Worm (Caenorhabditis elegans) whole organism, mixed stage, embryonic: ENCODE measurements around the gene ndx-6.
A peak's percentile ranks its signal among the peaks of the same experiment; 100 is the strongest.

ENCODE experiments used
- M03D4.4 ChIP-seq: sonication (generic microtip); optimal IDR thresholded peaks from 2 replicates; lab custom pipeline; 2017; ENCODE audit warnings: mild to moderate bottlenecking, missing genetic modification characterization, missing compliant biosample characterization
- bed-3 ChIP-seq: fragments of 200-800 bp; sonication (Bioruptor generic); optimal IDR thresholded peaks from 3 replicates; lab custom pipeline; 2018; ENCODE audit warnings: mild to moderate bottlenecking, missing genetic modification characterization, moderate library complexity, missing compliant biosample characterization
- blmp-1 ChIP-seq: fragments of 150-350 bp; optimal IDR thresholded peaks from 2 replicates; lab custom pipeline; 2014; ENCODE audit warnings: missing biosample characterization, missing genetic modification characterization
- ceh-39 ChIP-seq: fragments of 150-350 bp; optimal IDR thresholded peaks from 2 replicates; lab custom pipeline; 2014; ENCODE audit warnings: missing biosample characterization, missing genetic modification characterization
- ceh-43 ChIP-seq: fragments of 200-800 bp; sonication (Bioruptor generic); optimal IDR thresholded peaks from 2 replicates; lab custom pipeline; 2018; ENCODE audit warnings: mild to moderate bottlenecking, missing genetic modification characterization, moderate library complexity, missing compliant biosample characterization
- ceh-83 ChIP-seq: fragments of 200-800 bp; sonication (Bioruptor generic); optimal IDR thresholded peaks from 2 replicates; lab custom pipeline; 2018; ENCODE audit warnings: mild to moderate bottlenecking, missing genetic modification characterization, missing compliant biosample characterization
- ces-1 ChIP-seq: fragments of 150-350 bp; optimal IDR thresholded peaks from 2 replicates; lab custom pipeline; 2014; ENCODE audit warnings: missing biosample characterization, missing genetic modification reagents, missing genetic modification characterization
- cnd-1 ChIP-seq: fragments of 200-800 bp; sonication (Bioruptor generic); optimal IDR thresholded peaks from 2 replicates; lab custom pipeline; 2018; ENCODE audit warnings: mild to moderate bottlenecking, missing genetic modification characterization, missing compliant biosample characterization
- drap-1 ChIP-seq: fragments of 200-800 bp; sonication (Bioruptor generic); optimal IDR thresholded peaks from 3 replicates; lab custom pipeline; 2018; ENCODE audit warnings: mild to moderate bottlenecking, missing genetic modification characterization, missing compliant biosample characterization
- elt-3 ChIP-seq: fragments of 150-350 bp; optimal IDR thresholded peaks from 2 replicates; lab custom pipeline; 2014; ENCODE audit warnings: missing biosample characterization, missing genetic modification characterization
- flh-1 ChIP-seq: fragments of 200-800 bp; sonication (Bioruptor generic); optimal IDR thresholded peaks from 2 replicates; lab custom pipeline; 2018; ENCODE audit warnings: mild to moderate bottlenecking, missing genetic modification characterization, moderate library complexity, missing compliant biosample characterization
- ham-2 ChIP-seq: fragments of 200-800 bp; sonication (Bioruptor generic); optimal IDR thresholded peaks from 2 replicates; lab custom pipeline; 2018; ENCODE audit warnings: mild to moderate bottlenecking, missing genetic modification characterization, missing compliant biosample characterization
- lsy-2 ChIP-seq: fragments of 150-350 bp; optimal IDR thresholded peaks from 2 replicates; lab custom pipeline; 2014; ENCODE audit warnings: missing biosample characterization, missing genetic modification characterization
- mep-1 ChIP-seq: fragments of 150-350 bp; optimal IDR thresholded peaks from 2 replicates; lab custom pipeline; 2017; ENCODE audit warnings: missing biosample characterization, missing genetic modification reagents, missing genetic modification characterization, inconsistent platforms
- nhr-12 ChIP-seq: fragments of 150-350 bp; optimal IDR thresholded peaks from 2 replicates; lab custom pipeline; 2014; ENCODE audit warnings: missing biosample characterization, missing genetic modification characterization
- nhr-2 ChIP-seq: fragments of 150-350 bp; optimal IDR thresholded peaks from 2 replicates; lab custom pipeline; 2014; ENCODE audit warnings: missing biosample characterization, missing genetic modification characterization
- nhr-237 ChIP-seq: fragments of 150-350 bp; optimal IDR thresholded peaks from 2 replicates; lab custom pipeline; 2014; ENCODE audit warnings: missing biosample characterization, missing genetic modification characterization
- nhr-28 ChIP-seq: fragments of 150-350 bp; optimal IDR thresholded peaks from 2 replicates; lab custom pipeline; 2014; ENCODE audit warnings: missing biosample characterization, missing genetic modification characterization
- nhr-76 ChIP-seq: sonication (generic microtip); optimal IDR thresholded peaks from 2 replicates; lab custom pipeline; 2017; ENCODE audit warnings: missing biosample characterization, missing genetic modification characterization
- pha-4 ChIP-seq: fragments of 150-350 bp; optimal IDR thresholded peaks from 2 replicates; lab custom pipeline; 2018; ENCODE audit warnings: missing biosample characterization, missing genetic modification reagents, missing genetic modification characterization
- sem-2 ChIP-seq: fragments of 200-800 bp; sonication (Bioruptor generic); optimal IDR thresholded peaks from 2 replicates; lab custom pipeline; 2018; ENCODE audit warnings: mild to moderate bottlenecking, missing genetic modification characterization, missing compliant biosample characterization
- snpc-4 ChIP-seq: fragments of 150-350 bp; optimal IDR thresholded peaks from 2 replicates; lab custom pipeline; 2014; ENCODE audit warnings: missing biosample characterization, missing genetic modification characterization
- sptf-1 ChIP-seq: sonication (generic microtip); optimal IDR thresholded peaks from 2 replicates; lab custom pipeline; 2017; ENCODE audit warnings: mild to moderate bottlenecking, missing genetic modification characterization, moderate library complexity, missing compliant biosample characterization
- tbx-8 ChIP-seq: fragments of 200-800 bp; sonication (Bioruptor generic); optimal IDR thresholded peaks from 2 replicates; lab custom pipeline; 2018; ENCODE audit warnings: mild to moderate bottlenecking, missing genetic modification characterization, moderate library complexity, missing compliant biosample characterization
- unc-120 ChIP-seq: sonication (generic microtip); optimal IDR thresholded peaks from 2 replicates; lab custom pipeline; 2017; ENCODE audit warnings: missing genetic modification characterization, missing compliant biosample characterization; ENCODE audit not compliant: poor library complexity, severe bottlenecking
- unc-39 ChIP-seq: fragments of 150-350 bp; optimal IDR thresholded peaks from 2 replicates; lab custom pipeline; 2014; ENCODE audit warnings: missing biosample characterization, missing genetic modification characterization
- unc-62 ChIP-seq: fragments of 150-350 bp; optimal IDR thresholded peaks from 2 replicates; lab custom pipeline; 2014; ENCODE audit warnings: missing biosample characterization, missing genetic modification reagents, missing genetic modification characterization
- zip-8 ChIP-seq: fragments of 150-350 bp; optimal IDR thresholded peaks from 2 replicates; lab custom pipeline; 2014; ENCODE audit warnings: missing biosample characterization, missing genetic modification characterization

ndx-6 gene

DNA sequence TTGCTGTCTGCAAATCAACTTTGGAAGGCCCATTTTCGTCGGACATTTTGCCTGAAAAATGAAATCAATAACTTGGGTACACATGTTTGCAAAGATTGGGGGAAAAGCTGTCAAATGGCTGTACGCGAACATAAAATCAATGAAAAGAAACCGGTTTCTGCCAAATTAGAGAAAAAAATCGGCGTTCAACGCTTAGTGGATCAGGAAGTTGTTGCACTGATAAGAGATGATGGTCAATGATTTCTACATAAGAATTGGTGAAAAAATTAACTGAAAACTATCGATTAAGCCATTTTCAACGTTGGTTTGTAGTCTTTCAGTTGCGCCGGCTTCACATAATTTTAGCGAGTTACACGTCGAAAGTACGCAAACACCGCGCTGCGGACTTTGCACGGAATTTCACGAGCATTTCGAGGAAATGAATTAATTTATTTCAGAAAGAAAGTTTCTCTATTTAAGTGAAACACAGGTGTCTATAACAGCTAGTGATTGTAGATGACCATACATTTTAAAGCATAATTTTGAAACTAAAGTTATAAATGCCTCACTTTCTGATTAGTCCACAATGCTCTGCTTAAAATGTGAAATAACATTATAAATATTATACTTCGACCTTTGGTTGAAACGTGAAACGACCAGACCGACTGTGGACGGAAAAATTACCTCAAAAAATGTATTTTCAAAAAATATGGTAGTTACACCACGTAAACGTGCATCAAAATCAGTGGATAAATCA, 40.0 kb upstream of the ndx-6 start, which contains the start of the genes F07F6.4 and F07F6.2:
TSS of gene F07F6.4 (minus strand) at position 51 of the 736 bp plus-strand sequence.
TSS of gene F07F6.2 (plus strand) at position 686 of the 736 bp plus-strand sequence.
- TF ChIP-seq mep-1 (tag; lab: Kevin White, UChicago) (peak; percentile 7), ham-2 (GFP tag; lab: Kevin White, UChicago) (peak; percentile 0), ceh-83 (GFP tag; lab: Kevin White, UChicago) (peak; percentile 19), nhr-2 (tag; lab: Kevin White, UChicago) (no peak)

DNA sequence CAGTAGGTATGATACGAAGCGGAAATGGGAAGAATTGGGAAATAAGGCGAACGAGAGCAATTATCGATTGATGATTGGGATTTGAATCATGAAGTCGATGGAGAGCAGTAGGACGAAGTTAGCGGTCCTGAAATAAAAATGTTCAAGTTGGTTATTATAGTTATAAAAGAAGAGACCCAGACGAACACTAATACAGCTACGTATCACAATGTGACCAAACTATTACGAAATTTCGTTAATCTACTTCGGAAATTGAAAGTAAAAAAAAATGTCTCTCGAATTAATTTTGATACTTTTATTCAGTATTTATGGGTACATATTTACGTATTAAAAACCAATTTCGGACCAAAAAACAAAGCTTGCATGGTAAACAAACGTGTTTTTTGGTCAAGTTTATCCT, 36.8 kb upstream of the ndx-6 start:
- TF ChIP-seq nhr-12 (no peak), snpc-4 (tag; lab: Kevin White, UChicago) (no peak), ham-2 (GFP tag; lab: Kevin White, UChicago) (no peak), M03D4.4 (no peak), drap-1 (GFP tag; lab: Kevin White, UChicago) (no peak), blmp-1 (no peak), nhr-28 (tag; lab: Kevin White, UChicago) (no peak), lsy-2 (no peak), ceh-39 (tag; lab: Kevin White, UChicago) (no peak), nhr-2 (tag; lab: Kevin White, UChicago) (no peak), unc-39 (tag; lab: Kevin White, UChicago) (no peak), unc-62 (GFP tag; lab: Kevin White, UChicago) (no peak), sem-2 (GFP tag; lab: Kevin White, UChicago) (no peak), mep-1 (tag; lab: Kevin White, UChicago) (no peak), bed-3 (GFP tag; lab: Kevin White, UChicago) (no peak), zip-8 (no peak), elt-3 (tag; lab: Kevin White, UChicago) (no peak), tbx-8 (GFP tag; lab: Kevin White, UChicago) (no peak), pha-4 (tag; lab: Kevin White, UChicago) (no peak)

DNA sequence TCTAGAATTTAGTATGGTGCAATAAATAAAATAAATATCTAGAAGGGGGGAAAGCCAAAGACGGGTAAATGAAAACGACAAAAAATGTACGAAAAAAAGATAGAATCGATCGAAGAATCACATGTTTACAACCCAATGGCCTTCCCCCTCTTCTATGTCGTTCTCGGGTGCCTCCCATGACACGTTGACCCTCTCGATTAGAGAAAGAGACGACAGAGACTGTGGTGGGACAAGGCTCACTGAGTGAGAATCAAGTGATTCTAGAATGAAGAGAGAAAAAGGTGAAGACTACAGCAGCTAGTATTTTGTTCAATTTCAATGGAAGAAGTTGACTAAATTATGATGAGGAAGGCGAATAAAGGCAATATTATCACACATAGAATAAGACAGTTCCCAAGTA, 36.4 kb upstream of the ndx-6 start:
- TF ChIP-seq bed-3 (GFP tag; lab: Kevin White, UChicago): no peak
- no peak for TF ChIP-seq sem-2 (GFP tag; lab: Kevin White, UChicago)
- TF ChIP-seq ceh-43: no peak
- peak; percentile 38 for TF ChIP-seq sptf-1
- TF ChIP-seq pha-4 (tag; lab: Kevin White, UChicago): peak; percentile 33
- TF ChIP-seq unc-62 (GFP tag; lab: Kevin White, UChicago): peak; percentile 39
- TF ChIP-seq unc-120 (tag; lab: Kevin White, UChicago): peak; percentile 29
- TF ChIP-seq ceh-39 (tag; lab: Kevin White, UChicago): peak; percentile 18
- peak; percentile 3 for TF ChIP-seq mep-1 (tag; lab: Kevin White, UChicago)

DNA sequence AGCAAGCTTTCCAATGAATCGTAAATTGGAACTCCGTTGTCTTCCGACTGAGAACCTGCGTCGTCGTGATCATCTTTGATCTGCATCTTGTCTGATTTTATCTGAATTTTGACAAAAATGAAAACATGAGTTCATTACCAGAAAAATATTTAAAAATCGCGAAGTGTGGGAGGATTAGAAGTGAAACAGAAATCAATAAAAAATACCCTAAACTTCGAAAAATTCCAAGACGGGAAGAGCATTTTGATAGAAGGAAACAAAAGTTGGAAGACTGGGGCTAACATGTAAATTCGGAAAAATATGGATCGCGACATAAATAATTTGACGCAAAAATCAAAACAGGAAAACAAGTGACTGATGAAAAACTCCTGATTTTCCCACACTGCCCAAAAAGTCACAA, 36.0 kb upstream of the ndx-6 start, which contains the start of gene F07F6.8:
TSS of gene F07F6.8 (minus strand) at position 101 of the 400 bp plus-strand sequence.
- TF ChIP-seq ham-2 (GFP tag; lab: Kevin White, UChicago) (no peak), ceh-43 (no peak), flh-1 (no peak), sem-2 (GFP tag; lab: Kevin White, UChicago) (no peak), nhr-237 (no peak), cnd-1 (tag; lab: Kevin White, UChicago) (no peak), mep-1 (tag; lab: Kevin White, UChicago) (no peak), nhr-76 (tag; lab: Kevin White, UChicago) (no peak)

DNA sequence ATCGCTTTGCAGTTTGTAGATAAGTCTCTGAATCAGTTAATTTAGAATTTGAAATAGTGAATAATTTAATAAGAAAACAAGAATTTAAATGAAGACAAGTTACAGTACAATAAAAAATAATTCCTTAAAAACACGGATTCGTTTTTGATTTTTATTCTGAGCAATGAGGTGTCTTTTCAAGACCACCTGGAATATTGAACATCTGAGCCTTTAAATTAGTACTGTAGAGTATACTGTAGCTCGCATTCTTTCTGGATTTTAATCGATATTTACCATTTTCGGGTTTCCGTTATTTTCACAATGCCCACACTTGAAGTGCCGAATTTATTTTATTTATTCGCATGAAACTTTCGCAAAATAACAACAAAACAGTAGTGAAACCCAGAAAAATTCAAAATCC, 34.2 kb upstream of the ndx-6 start, which contains the start of gene F07F6.7:
TSS of gene F07F6.7 (minus strand) at position 27 of the 400 bp plus-strand sequence.
- TF ChIP-seq ceh-83 (GFP tag; lab: Kevin White, UChicago): no peak

DNA sequence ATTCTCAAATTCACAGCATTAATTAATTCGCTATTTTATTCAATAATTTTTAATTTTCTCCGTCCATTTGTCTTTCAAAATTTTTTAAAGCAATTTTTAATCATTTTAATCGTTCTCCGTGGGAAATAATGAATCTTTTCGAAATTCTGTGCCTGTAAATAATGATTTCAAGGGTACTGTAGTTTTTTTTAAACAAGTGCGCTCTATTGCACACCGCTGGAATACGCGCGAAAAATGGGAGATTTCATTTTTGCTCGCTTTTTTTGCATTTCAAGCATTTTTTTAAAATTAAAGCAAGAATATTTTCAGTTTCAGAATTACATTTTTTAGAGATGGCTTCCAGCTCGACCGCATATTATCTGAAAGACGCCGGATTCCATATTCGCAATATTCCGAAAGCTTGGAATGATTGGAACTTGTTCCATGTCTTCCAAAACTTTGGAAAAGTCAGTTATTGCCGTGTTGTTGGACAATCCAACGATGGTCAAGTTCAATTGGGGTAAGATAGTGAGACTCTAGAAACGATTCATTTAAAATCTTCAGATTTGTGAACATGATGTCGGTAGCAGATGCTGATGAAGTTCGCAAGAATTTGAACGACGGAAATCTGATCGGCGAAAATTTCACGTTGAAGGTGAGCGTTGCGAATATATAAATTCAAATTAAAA, 31.4 kb upstream of the ndx-6 start, which contains the start of gene tofu-6:
TSS of gene tofu-6 (plus strand) at position 302 of the 668 bp plus-strand sequence.
- no peak for TF ChIP-seq nhr-76 (tag; lab: Kevin White, UChicago)
- no peak for TF ChIP-seq ces-1 (GFP tag; lab: Kevin White, UChicago)
- peak; percentile 79 for TF ChIP-seq lsy-2
